Worm (Caenorhabditis elegans): ENCODE data around the gene fan-1.

- no peak for TF ChIP-seq unc-62 (GFP tag; optimal IDR thresholded peaks at IDR 0.05)
- TF ChIP-seq nhr-11 (tag; optimal IDR thresholded peaks at IDR 0.05), result no peak
- no peak for TF ChIP-seq unc-30 (tag; optimal IDR thresholded peaks at IDR 0.05)
- no peak for TF ChIP-seq ztf-11 (tag; optimal IDR thresholded peaks at IDR 0.05)
Observed at ce11 chrIV:6523773-6524172, 24.7 kb upstream of the fan-1 start.
